Fruit fly (Drosophila melanogaster) whole organism, prepupa: ENCODE results near the gene colt.

Experiments used
- CG11902 ChIP-seq: fragments of 200-800 bp; sonication (Bioruptor generic); optimal IDR thresholded peaks from 3 replicates; lab custom pipeline; 2016; ENCODE audit warnings: missing biosample characterization, missing genetic modification characterization
- OdsH ChIP-seq: fragments of 200-800 bp; sonication (Bioruptor generic); optimal IDR thresholded peaks from 3 replicates; lab custom pipeline; 2016; ENCODE audit warnings: missing biosample characterization, missing genetic modification characterization

DNA sequence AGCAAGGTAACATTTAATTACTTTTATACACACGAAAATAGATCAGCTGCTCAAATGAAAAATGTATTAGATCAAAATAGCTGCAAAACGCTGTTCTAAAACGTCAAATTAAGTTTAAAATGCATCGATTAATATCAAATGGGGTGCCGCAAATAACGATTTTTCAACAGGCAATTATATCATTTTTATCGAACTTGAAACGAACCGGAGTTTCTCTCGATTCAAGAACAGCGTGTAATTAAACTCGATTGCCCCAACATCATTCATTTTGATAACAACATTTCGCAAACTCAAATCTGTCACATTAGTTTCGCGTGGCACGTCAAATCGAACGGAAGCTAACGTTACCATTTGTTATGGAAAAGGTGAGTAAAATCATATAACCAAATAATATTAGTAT is 44.5 kb downstream of the colt start, which contains the start of gene CG31689:
- TF ChIP-seq CG11902 (GFP tag; lab: Kevin White, UChicago) (no peak), OdsH (GFP tag; lab: Kevin White, UChicago) (no peak)
